Worm (Caenorhabditis elegans) whole organism, L4/young adult: ENCODE results near the gene F54F2.6.

Source experiments
- W03F9.2 ChIP-seq: fragments of 150-350 bp; optimal IDR thresholded peaks from 2 replicates; lab custom pipeline; 2014; ENCODE audit warnings: missing biosample characterization, missing genetic modification characterization
- dao-5 ChIP-seq: sonication (generic microtip); optimal IDR thresholded peaks from 2 replicates; lab custom pipeline; 2016; ENCODE audit warnings: missing genotype, missing genetic modification characterization, moderate library complexity, missing compliant biosample characterization
- him-1 ChIP-seq: sonication (generic microtip); optimal IDR thresholded peaks from 2 replicates; lab custom pipeline; 2016; ENCODE audit warnings: missing genotype, missing genetic modification reagents, missing genetic modification characterization, missing compliant biosample characterization

- TF ChIP-seq W03F9.2 (tag; lab: Kevin White, UChicago) (no peak), him-1 (no peak), dao-5 (tag; lab: Kevin White, UChicago) (no peak)
Observed at ce11 chrIII:8848372-8848771, 47.9 kb upstream of the F54F2.6 start, which contains the start of gene F44E2.7.
